Fruit fly (Drosophila melanogaster) whole organism, embryonic: ENCODE measurements around the gene CG5815.

Source experiments
- CG17829 ChIP-seq: fragments of 200-800 bp; optimal IDR thresholded peaks from 2 replicates; lab custom pipeline; 2019; ENCODE audit warnings: missing biosample characterization, mild to moderate bottlenecking, missing genetic modification characterization, moderate library complexity
- CG42726 ChIP-seq: fragments of 200-800 bp; sonication (Bioruptor generic); IDR thresholded peaks from 2 replicates; pipeline ENCODE4 v1.3.6; 2022; ENCODE audit warnings: missing biosample characterization, missing genetic modification characterization; ENCODE audit not compliant: partially characterized antibody
- Hr3 ChIP-seq: fragments of 200-800 bp; sonication (Bioruptor generic); optimal IDR thresholded peaks from 3 replicates; lab custom pipeline; 2016; ENCODE audit warnings: missing biosample characterization, missing genetic modification characterization
- Hr39 ChIP-seq: fragments of >200 bp; optimal IDR thresholded peaks from 2 replicates; lab custom pipeline; 2017
- Meics ChIP-seq: fragments of 200-800 bp; sonication (Bioruptor generic); optimal IDR thresholded peaks from 2 replicates; lab custom pipeline; 2017; ENCODE audit warnings: missing biosample characterization, mild to moderate bottlenecking, missing genetic modification characterization
- dpn ChIP-seq, 2 experiments: fragments of 200-800 bp; sonication (Bioruptor generic); optimal IDR thresholded peaks; 3 replicates each; lab custom pipeline; 2016; ENCODE audit warnings: missing biosample characterization in 2 of 2, missing genetic modification characterization in 2 of 2
- pum ChIP-seq: fragments of 200-800 bp; sonication (Bioruptor generic); optimal IDR thresholded peaks from 2 replicates; lab custom pipeline; 2016; ENCODE audit warnings: missing biosample characterization, missing genetic modification characterization
- zen2 ChIP-seq: fragments of 200-800 bp; sonication (Bioruptor generic); IDR thresholded peaks from 3 replicates; pipeline ENCODE4 v1.3.6; 2022; ENCODE audit warnings: missing biosample characterization, missing genetic modification characterization; ENCODE audit not compliant: partially characterized antibody

DNA sequence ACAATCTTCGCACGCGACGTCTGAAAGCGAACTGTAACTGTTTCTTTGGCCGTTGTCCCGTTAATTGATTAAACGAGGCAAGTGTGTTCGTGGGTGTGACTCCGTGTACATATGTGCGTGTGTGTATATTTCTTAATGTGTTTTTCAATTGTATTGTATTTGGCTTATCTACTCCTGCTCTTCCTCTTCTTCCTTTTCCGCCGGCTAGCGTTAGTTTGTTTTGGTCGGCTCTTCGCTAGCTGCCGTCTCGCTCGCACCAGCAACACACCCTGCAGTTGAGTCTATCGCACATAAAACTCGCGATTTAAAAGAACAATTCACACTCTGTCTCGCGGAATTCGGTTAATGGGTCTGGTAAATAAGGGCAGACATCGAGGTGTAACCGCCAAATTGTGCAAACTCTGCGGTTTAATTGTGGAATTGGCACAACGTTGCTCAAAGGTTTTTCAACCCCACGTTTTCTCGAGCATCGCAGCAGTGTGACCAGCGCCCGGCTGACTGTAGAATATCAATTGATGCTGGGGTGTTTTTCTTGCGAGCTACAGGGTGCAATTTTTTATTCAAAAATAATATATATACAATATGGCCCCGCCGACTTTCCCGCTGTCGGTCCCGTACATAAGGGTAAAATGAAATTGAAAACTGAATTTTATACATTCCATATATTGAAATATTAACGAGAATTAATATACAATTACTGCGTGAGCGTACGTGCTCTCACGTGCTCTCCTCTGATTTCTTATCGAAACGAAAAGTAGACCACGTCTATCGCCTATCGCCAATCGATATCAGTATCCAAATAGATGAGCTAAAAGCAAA lies at the start of gene CG5815, which contains the start of gene gb:
- TF ChIP-seq zen2 (GFP tag; lab: Robert Waterston, UW) (peak; percentile 80), dpn (GFP tag; optimal IDR thresholded peaks at IDR 0.05; lab: Kevin White, UChicago) (peak; percentile 89 to 92), pum (peak; percentile 66), Meics (GFP tag; lab: Kevin White, UChicago) (peak; percentile 91), CG17829 (peak; percentile 91), Hr39 (no peak), Hr3 (peak; percentile 95), CG42726 (GFP tag; lab: Robert Waterston, UW) (no peak; the same call in 1 of the 2 replicates)
